Fruit fly (Drosophila melanogaster) whole organism, embryonic: ENCODE measurements around the gene zye.

Source experiments
- Ada2b ChIP-seq: fragments of 200-800 bp; sonication (Bioruptor generic); IDR thresholded peaks from 2 replicates; pipeline ENCODE4 v1.3.6; 2022; ENCODE audit warnings: missing biosample characterization, missing genetic modification characterization
- Adf1 ChIP-seq: fragments of 200-800 bp; sonication (Bioruptor generic); IDR thresholded peaks from 2 replicates; pipeline ENCODE4 v1.3.6; 2022; ENCODE audit warnings: missing biosample characterization, missing genetic modification characterization
- Bgb ChIP-seq: fragments of 200-800 bp; sonication (Bioruptor generic); IDR thresholded peaks from 2 replicates; pipeline ENCODE4 v1.3.6; 2022; ENCODE audit warnings: missing biosample characterization, missing genetic modification characterization; ENCODE audit not compliant: partially characterized antibody
- CG10267 ChIP-seq: fragments of 200-800 bp; sonication (Bioruptor generic); optimal IDR thresholded peaks from 2 replicates; lab custom pipeline; 2018; ENCODE audit warnings: missing biosample characterization, mild to moderate bottlenecking, missing genetic modification characterization, moderate library complexity
- CG11504 ChIP-seq: fragments of 200-800 bp; sonication (Bioruptor generic); optimal IDR thresholded peaks from 3 replicates; lab custom pipeline; 2019; ENCODE audit warnings: missing biosample characterization, mild to moderate bottlenecking, missing genetic modification characterization, moderate library complexity
- CG12155 ChIP-seq: fragments of 200-800 bp; sonication (Bioruptor generic); optimal IDR thresholded peaks from 3 replicates; lab custom pipeline; 2016; ENCODE audit warnings: missing biosample characterization, missing genetic modification characterization
- CG12391 ChIP-seq: fragments of 200-800 bp; sonication (Bioruptor generic); optimal IDR thresholded peaks from 3 replicates; lab custom pipeline; 2018; ENCODE audit warnings: missing biosample characterization, mild to moderate bottlenecking, missing genetic modification characterization, moderate library complexity
- CG12744 ChIP-seq: fragments of 200-800 bp; sonication (Bioruptor generic); optimal IDR thresholded peaks from 2 replicates; lab custom pipeline; 2016; ENCODE audit warnings: missing biosample characterization, missing genetic modification characterization
- CG13287 ChIP-seq: fragments of 200-800 bp; sonication (Bioruptor generic); IDR thresholded peaks from 2 replicates; pipeline ENCODE4 v1.3.6; 2022; ENCODE audit warnings: missing biosample characterization, missing genetic modification characterization; ENCODE audit not compliant: partially characterized antibody
- CG15601 ChIP-seq: fragments of 200-800 bp; sonication (Bioruptor generic); optimal IDR thresholded peaks from 3 replicates; lab custom pipeline; 2019; ENCODE audit warnings: missing biosample characterization, mild to moderate bottlenecking, missing genetic modification characterization, moderate library complexity
- CG1603 ChIP-seq: fragments of 200-800 bp; sonication (Bioruptor generic); optimal IDR thresholded peaks from 2 replicates; lab custom pipeline; 2019; ENCODE audit warnings: missing biosample characterization, mild to moderate bottlenecking, missing genetic modification characterization, moderate library complexity
- CG17361 ChIP-seq: fragments of 200-800 bp; sonication (Bioruptor generic); IDR thresholded peaks from 3 replicates; pipeline ENCODE4 v1.3.6; 2022; ENCODE audit warnings: missing biosample characterization, missing genetic modification characterization
- CG17568 ChIP-seq: fragments of 200-800 bp; sonication (Bioruptor generic); optimal IDR thresholded peaks from 2 replicates; lab custom pipeline; 2018; ENCODE audit warnings: missing biosample characterization, mild to moderate bottlenecking, missing genetic modification characterization, moderate library complexity
- CG17612 ChIP-seq: fragments of 200-800 bp; sonication (Bioruptor generic); IDR thresholded peaks from 2 replicates; pipeline ENCODE4 v1.3.6; 2022; ENCODE audit warnings: missing biosample characterization, missing genetic modification characterization
- CG17912 ChIP-seq: fragments of 200-800 bp; sonication (Bioruptor generic); optimal IDR thresholded peaks from 2 replicates; lab custom pipeline; 2018; ENCODE audit warnings: missing biosample characterization, mild to moderate bottlenecking, missing genetic modification characterization
- CG18619 ChIP-seq: fragments of 200-800 bp; sonication (Bioruptor generic); optimal IDR thresholded peaks from 3 replicates; lab custom pipeline; 2017; ENCODE audit warnings: missing biosample characterization, mild to moderate bottlenecking, missing genetic modification characterization
- CG2120 ChIP-seq: fragments of 200-800 bp; sonication (Bioruptor generic); optimal IDR thresholded peaks from 3 replicates; lab custom pipeline; 2016; ENCODE audit warnings: missing biosample characterization, missing genetic modification characterization
- CG2678 ChIP-seq: fragments of 200-800 bp; sonication (Bioruptor generic); optimal IDR thresholded peaks from 3 replicates; lab custom pipeline; 2019; ENCODE audit warnings: missing biosample characterization, mild to moderate bottlenecking, missing genetic modification characterization, moderate library complexity
- CG33213 ChIP-seq: fragments of 200-800 bp; sonication (Bioruptor generic); optimal IDR thresholded peaks from 3 replicates; lab custom pipeline; 2016; ENCODE audit warnings: missing biosample characterization, missing genetic modification characterization
- CG3847 ChIP-seq: fragments of 200-800 bp; sonication (Bioruptor generic); IDR thresholded peaks from 2 replicates; pipeline ENCODE4 v1.3.6; 2022; ENCODE audit warnings: missing biosample characterization, missing genetic modification characterization
- CG42726 ChIP-seq: fragments of 200-800 bp; sonication (Bioruptor generic); IDR thresholded peaks from 2 replicates; pipeline ENCODE4 v1.3.6; 2022; ENCODE audit warnings: missing biosample characterization, missing genetic modification characterization; ENCODE audit not compliant: partially characterized antibody
- CG4404 ChIP-seq: fragments of 200-800 bp; sonication (Bioruptor generic); IDR thresholded peaks from 2 replicates; pipeline ENCODE4 v1.3.6; 2022; ENCODE audit warnings: missing biosample characterization, missing genetic modification characterization
- CG6175 ChIP-seq: fragments of 200-800 bp; sonication (Bioruptor generic); IDR thresholded peaks from 3 replicates; pipeline ENCODE4 v1.3.6; 2022; ENCODE audit warnings: missing biosample characterization, missing genetic modification characterization
- CG9876 ChIP-seq: fragments of 200-800 bp; sonication (Bioruptor generic); optimal IDR thresholded peaks from 2 replicates; lab custom pipeline; 2016; ENCODE audit warnings: missing biosample characterization, missing genetic modification characterization
- Dfd ChIP-seq, 2 experiments: fragments of >200 bp; optimal IDR thresholded peaks; 2 replicates each; lab custom pipeline; 2017; ENCODE audit warnings: missing biosample characterization in 2 of 2, missing genetic modification characterization in 2 of 2
- Doc2 ChIP-seq: fragments of 200-800 bp; sonication (Bioruptor generic); IDR thresholded peaks from 2 replicates; pipeline ENCODE4 v1.3.6; 2022; ENCODE audit warnings: missing biosample characterization, missing genetic modification characterization
- H2.0 ChIP-seq: fragments of 200-800 bp; sonication (Bioruptor generic); IDR thresholded peaks from 2 replicates; pipeline ENCODE4 v1.3.6; 2022; ENCODE audit warnings: missing biosample characterization, missing genetic modification characterization
- Hey ChIP-seq: fragments of 200-800 bp; sonication (Bioruptor generic); optimal IDR thresholded peaks from 3 replicates; lab custom pipeline; 2018; ENCODE audit warnings: missing biosample characterization, mild to moderate bottlenecking, missing genetic modification characterization
- Hmr ChIP-seq: fragments of 200-800 bp; sonication (Bioruptor generic); optimal IDR thresholded peaks from 3 replicates; lab custom pipeline; 2017; ENCODE audit warnings: mild to moderate bottlenecking, missing biosample characterization, missing genetic modification reagents, missing genetic modification characterization
- Hr39 ChIP-seq: fragments of >200 bp; optimal IDR thresholded peaks from 2 replicates; lab custom pipeline; 2017
- MTF-1 ChIP-seq: fragments of 200-800 bp; sonication (Bioruptor generic); optimal IDR thresholded peaks from 2 replicates; lab custom pipeline; 2018; ENCODE audit warnings: missing biosample characterization, mild to moderate bottlenecking, missing genetic modification characterization, borderline replicate concordance
- NC2α ChIP-seq: fragments of 200-800 bp; sonication (Bioruptor generic); optimal IDR thresholded peaks from 2 replicates; lab custom pipeline; 2016; ENCODE audit warnings: missing biosample characterization, missing genetic modification characterization
- NfI ChIP-seq: fragments of 200-800 bp; sonication (Bioruptor generic); optimal IDR thresholded peaks from 3 replicates; lab custom pipeline; 2018; ENCODE audit warnings: missing biosample characterization, mild to moderate bottlenecking, missing genetic modification characterization, moderate library complexity
- Six4 ChIP-seq: fragments of 200-800 bp; sonication (Bioruptor generic); optimal IDR thresholded peaks from 2 replicates; lab custom pipeline; 2016; ENCODE audit warnings: missing biosample characterization, missing genetic modification characterization
- Sry-δ ChIP-seq: fragments of 200-800 bp; sonication (Bioruptor generic); optimal IDR thresholded peaks from 2 replicates; lab custom pipeline; 2016; ENCODE audit warnings: missing biosample characterization, missing genetic modification characterization
- Tbp ChIP-seq: fragments of >200 bp; optimal IDR thresholded peaks from 2 replicates; lab custom pipeline; 2018; ENCODE audit warnings: missing biosample characterization, missing genetic modification characterization
- Vsx1 ChIP-seq: fragments of 200-800 bp; sonication (Bioruptor generic); optimal IDR thresholded peaks from 2 replicates; lab custom pipeline; 2017; ENCODE audit warnings: missing biosample characterization, mild to moderate bottlenecking, missing genetic modification characterization, missing genetic modification reagents
- al ChIP-seq: fragments of 200-800 bp; sonication (Bioruptor generic); IDR thresholded peaks from 2 replicates; pipeline ENCODE4 v1.3.6; 2022; ENCODE audit warnings: missing biosample characterization, missing genetic modification characterization
- aop ChIP-seq: fragments of 200-800 bp; sonication (Bioruptor generic); IDR thresholded peaks from 2 replicates; pipeline ENCODE4 v1.3.6; 2022; ENCODE audit warnings: missing biosample characterization, missing genetic modification characterization
- ap ChIP-seq: fragments of 200-800 bp; sonication (Bioruptor generic); IDR thresholded peaks from 2 replicates; pipeline ENCODE4 v1.3.6; 2022; ENCODE audit warnings: missing biosample characterization, missing genetic modification characterization
- bbx ChIP-seq: fragments of 200-800 bp; sonication (Bioruptor generic); IDR thresholded peaks from 2 replicates; pipeline ENCODE4 v1.3.6; 2022; ENCODE audit warnings: missing biosample characterization, missing genetic modification characterization; ENCODE audit not compliant: partially characterized antibody
- esg ChIP-seq: fragments of 200-800 bp; sonication (Bioruptor generic); conservative IDR thresholded peaks from 2 replicates; pipeline ENCODE4 v1.3.6; 2022; ENCODE audit warnings: missing biosample characterization, missing genetic modification characterization
- fd3F ChIP-seq: fragments of 200-800 bp; sonication (Bioruptor generic); optimal IDR thresholded peaks from 2 replicates; lab custom pipeline; 2018; ENCODE audit warnings: missing biosample characterization, mild to moderate bottlenecking, missing genetic modification characterization, moderate library complexity
- fru ChIP-seq: fragments of >200 bp; optimal IDR thresholded peaks from 2 replicates; lab custom pipeline; 2017
- klu ChIP-seq: fragments of 200-800 bp; sonication (Bioruptor generic); IDR thresholded peaks from 2 replicates; pipeline ENCODE4 v1.3.6; 2022; ENCODE audit warnings: missing biosample characterization, missing genetic modification characterization
- lmd ChIP-seq: fragments of 200-800 bp; sonication (Bioruptor generic); IDR thresholded peaks from 2 replicates; pipeline ENCODE4 v1.3.6; 2022; ENCODE audit warnings: missing biosample characterization, missing genetic modification characterization
- phol ChIP-seq: fragments of 200-800 bp; sonication (Bioruptor generic); optimal IDR thresholded peaks from 3 replicates; lab custom pipeline; 2018; ENCODE audit warnings: missing biosample characterization, mild to moderate bottlenecking, missing genetic modification characterization, moderate library complexity
- psq ChIP-seq: fragments of 200-800 bp; sonication (Bioruptor generic); optimal IDR thresholded peaks from 2 replicates; lab custom pipeline; 2017; ENCODE audit warnings: missing biosample characterization, missing genetic modification characterization
- schlank ChIP-seq: fragments of 200-800 bp; sonication (Bioruptor generic); optimal IDR thresholded peaks from 2 replicates; lab custom pipeline; 2018; ENCODE audit warnings: missing biosample characterization, mild to moderate bottlenecking, missing genetic modification characterization
- seq ChIP-seq: fragments of 200-800 bp; sonication (Bioruptor generic); IDR thresholded peaks from 2 replicates; pipeline ENCODE4 v1.3.6; 2022; ENCODE audit warnings: missing biosample characterization, missing genetic modification characterization
- vvl ChIP-seq: fragments of 200-800 bp; sonication (Bioruptor generic); IDR thresholded peaks from 2 replicates; pipeline ENCODE4 v1.3.6; 2022; ENCODE audit warnings: missing biosample characterization, missing genetic modification characterization

zye gene

DNA sequence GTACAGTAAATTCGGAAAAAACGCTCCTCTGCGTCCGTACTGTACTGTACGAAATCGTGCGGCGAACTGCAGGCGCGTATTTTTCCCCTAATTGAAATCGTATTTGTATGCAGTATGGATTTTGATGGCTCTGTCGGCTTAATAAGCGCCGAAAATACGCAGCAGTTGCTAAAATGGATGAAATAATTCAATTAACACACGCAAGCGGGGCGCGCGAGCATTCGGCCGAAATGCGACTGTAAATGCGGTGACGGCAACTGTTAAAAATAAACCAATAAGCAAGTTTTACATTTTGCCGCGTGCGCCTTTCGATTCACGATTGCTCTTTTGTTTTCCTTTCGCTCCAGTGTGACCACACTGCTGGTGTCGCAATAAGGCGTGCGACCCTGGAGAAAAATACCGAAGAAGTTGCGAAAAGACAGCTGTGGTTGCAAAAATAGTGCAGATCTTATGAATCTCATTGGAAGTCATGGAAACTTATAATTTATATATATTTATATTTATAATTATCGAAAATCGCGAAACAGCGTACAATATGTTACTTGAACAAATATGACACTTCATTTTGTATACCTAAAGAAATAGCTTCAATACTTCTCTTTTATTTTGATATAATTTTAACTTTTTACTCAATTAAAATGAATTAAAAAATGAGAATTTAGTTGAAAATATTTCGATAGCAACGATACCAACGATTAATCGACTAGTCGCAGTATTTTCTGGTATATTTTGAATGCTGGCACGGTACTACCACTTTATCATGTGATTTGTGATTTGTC lies 59.8 kb downstream of the zye start, which contains the start of the genes CG32428 and CG5969 (continued):
- TF ChIP-seq CG17361 (GFP tag; lab: Robert Waterston, UW) = peak; percentile 80; the same call in 2 of the 3 replicates
- peak; percentile 71 for TF ChIP-seq H2.0 (GFP tag; lab: Robert Waterston, UW)
- TF ChIP-seq schlank (tag; lab: Kevin White, UChicago) = no peak
- TF ChIP-seq lmd (GFP tag; lab: Robert Waterston, UW) = peak; percentile 64
- peak; percentile 69 for TF ChIP-seq psq (GFP tag; lab: Kevin White, UChicago)
- peak; percentile 58 for TF ChIP-seq CG18619 (GFP tag; lab: Kevin White, UChicago)
- peak; percentile 71 for TF ChIP-seq CG3847 (GFP tag; lab: Robert Waterston, UW)
- peak; percentile 12; the same call in 1 of the 2 replicates for TF ChIP-seq CG4404 (GFP tag; lab: Robert Waterston, UW)
- TF ChIP-seq NC2α = no peak
- TF ChIP-seq Doc2 (GFP tag; lab: Robert Waterston, UW) = no peak
- no peak for TF ChIP-seq Tbp
- peak; percentile 58 for TF ChIP-seq fd3F (GFP tag; lab: Kevin White, UChicago)
- TF ChIP-seq al = peak; percentile 69
- no peak for TF ChIP-seq Vsx1 (GFP tag; lab: Kevin White, UChicago)
- TF ChIP-seq vvl = peak; percentile 72
- peak; percentile 84 for TF ChIP-seq CG11504 (tag; lab: Kevin White, UChicago)
- peak; percentile 52 for TF ChIP-seq esg
- no peak for TF ChIP-seq Adf1
- no peak for TF ChIP-seq aop
- no peak for TF ChIP-seq MTF-1 (GFP tag; lab: Kevin White, UChicago)
- no peak for TF ChIP-seq Bgb (GFP tag; lab: Robert Waterston, UW)
- TF ChIP-seq CG12391 = peak; percentile 79
- no peak for TF ChIP-seq fru (lab: Kevin White, UChicago)
- TF ChIP-seq klu (GFP tag; lab: Robert Waterston, UW) = no peak
- TF ChIP-seq CG2678 (tag; lab: Kevin White, UChicago) = peak; percentile 80
- TF ChIP-seq seq = no peak
- no peak for TF ChIP-seq bbx (GFP tag; lab: Robert Waterston, UW)
- TF ChIP-seq CG42726 = no peak
- TF ChIP-seq CG9876 (GFP tag; lab: Kevin White, UChicago) = no peak
- TF ChIP-seq Six4 = peak; percentile 29
- TF ChIP-seq Dfd (GFP tag; optimal IDR thresholded peaks at IDR 0.05; lab: Kevin White, UChicago) = no peak
- TF ChIP-seq CG1603 = peak; percentile 38
- peak; percentile 70 for TF ChIP-seq CG2120 (GFP tag; lab: Kevin White, UChicago)
- TF ChIP-seq CG33213 (GFP tag; lab: Kevin White, UChicago) = no peak
- TF ChIP-seq CG12744 (GFP tag; lab: Kevin White, UChicago) = no peak
- TF ChIP-seq Sry-δ = no peak
- TF ChIP-seq CG10267 (tag; lab: Kevin White, UChicago) = peak; percentile 60
- TF ChIP-seq Hmr (GFP tag; lab: Kevin White, UChicago) = peak; percentile 83
- no peak for TF ChIP-seq CG6175 (GFP tag; lab: Robert Waterston, UW)
- no peak for TF ChIP-seq CG17612 (GFP tag; lab: Robert Waterston, UW)
- peak; percentile 28 for TF ChIP-seq CG12155
- TF ChIP-seq CG17912 (GFP tag; lab: Kevin White, UChicago) = no peak
- peak; percentile 50 for TF ChIP-seq Ada2b
- TF ChIP-seq NfI = peak; percentile 67
- peak; percentile 28 for TF ChIP-seq CG15601 (tag; lab: Kevin White, UChicago)
- peak; percentile 69 for TF ChIP-seq phol
- no peak for TF ChIP-seq Hr39 (lab: Kevin White, UChicago)
- no peak for TF ChIP-seq Hey (tag; lab: Kevin White, UChicago)
- no peak; the same call in 1 of the 2 replicates for TF ChIP-seq CG13287 (GFP tag; lab: Robert Waterston, UW)
- no peak for TF ChIP-seq CG17568 (GFP tag; lab: Kevin White, UChicago)
- TF ChIP-seq ap (GFP tag; lab: Robert Waterston, UW) = no peak
